Worm (Caenorhabditis elegans): ENCODE results near the gene nlp-101.

Gene nlp-101

ce11 chrX:7838582-7838981 is at the start of gene nlp-101:
nlp-101 (plus strand) TSS chrX:7838882.
- TF ChIP-seq nhr-6 (tag; optimal IDR thresholded peaks at IDR 0.05) (no peak), sma-9 (GFP tag; optimal IDR thresholded peaks at IDR 0.05) (no peak), sma-9 (tag; optimal IDR thresholded peaks at IDR 0.05) (no peak), unc-62 (GFP tag; optimal IDR thresholded peaks at IDR 0.05) (no peak), unc-39 (tag; optimal IDR thresholded peaks at IDR 0.05) (no peak), nhr-77 (tag; optimal IDR thresholded peaks at IDR 0.05) (no peak), skn-1 (tag; optimal IDR thresholded peaks at IDR 0.05) (no peak), nhr-129 (tag; optimal IDR thresholded peaks at IDR 0.05) (no peak), Y55F3AM.14 (GFP tag; optimal IDR thresholded peaks at IDR 0.05) (no peak), ceh-82 (tag; optimal IDR thresholded peaks at IDR 0.05) (no peak), mab-5 (tag; optimal IDR thresholded peaks at IDR 0.05) (no peak)

ce11 chrX:7791802-7792201 is 46.9 kb upstream of the nlp-101 start:
- TF ChIP-seq snpc-4 (tag; optimal IDR thresholded peaks at IDR 0.05) (no peak), nhr-12 (tag; optimal IDR thresholded peaks at IDR 0.05) (no peak), alr-1 (tag; optimal IDR thresholded peaks at IDR 0.05) (no peak), ztf-1 (GFP tag; conservative IDR thresholded peaks at IDR 0.05) (no peak), nhr-6 (tag; optimal IDR thresholded peaks at IDR 0.05) (peak; percentile 9), C34F6.9 (tag; optimal IDR thresholded peaks at IDR 0.05) (peak; percentile 72), ceh-16 (tag; optimal IDR thresholded peaks at IDR 0.05) (no peak), lin-13 (GFP tag; optimal IDR thresholded peaks at IDR 0.05) (peak; percentile 19), nhr-21 (tag; optimal IDR thresholded peaks at IDR 0.05) (peak; percentile 54), elt-3 (tag; optimal IDR thresholded peaks at IDR 0.05) (no peak), nhr-77 (tag; optimal IDR thresholded peaks at IDR 0.05) (no peak), skn-1 (tag; optimal IDR thresholded peaks at IDR 0.05) (no peak), R02D3.7 (tag; optimal IDR thresholded peaks at IDR 0.05) (no peak), blmp-1 (tag; optimal IDR thresholded peaks at IDR 0.05; ENCODE audit: insufficient read depth) (no peak), F13H6.1 (tag; optimal IDR thresholded peaks at IDR 0.05) (peak; percentile 16), ZK546.5 (tag; optimal IDR thresholded peaks at IDR 0.05) (no peak), nhr-129 (tag; optimal IDR thresholded peaks at IDR 0.05) (peak; percentile 49), egl-27 (tag; optimal IDR thresholded peaks at IDR 0.05) (no peak), Y55F3AM.14 (GFP tag; optimal IDR thresholded peaks at IDR 0.05) (no peak), ceh-82 (tag; optimal IDR thresholded peaks at IDR 0.05) (no peak), lsy-2 (tag; optimal IDR thresholded peaks at IDR 0.05) (peak in 1 of 2 experiments; percentile 71), ama-1 (optimal IDR thresholded peaks at IDR 0.05) (no peak), peb-1 (tag; optimal IDR thresholded peaks at IDR 0.05) (no peak), nhr-11 (tag; optimal IDR thresholded peaks at IDR 0.05) (no peak), ztf-11 (tag; optimal IDR thresholded peaks at IDR 0.05) (no peak), nhr-25 (tag; optimal IDR thresholded peaks at IDR 0.05) (no peak), sma-9 (GFP tag; optimal IDR thresholded peaks at IDR 0.05) (peak; percentile 77), sma-9 (tag; optimal IDR thresholded peaks at IDR 0.05) (no peak), zag-1 (tag; optimal IDR thresholded peaks at IDR 0.05) (peak; percentile 53), unc-55 (GFP tag; optimal IDR thresholded peaks at IDR 0.05) (peak; percentile 70), unc-62 (GFP tag; optimal IDR thresholded peaks at IDR 0.05) (no peak), nhr-237 (tag; optimal IDR thresholded peaks at IDR 0.05) (no peak), lin-11 (tag; optimal IDR thresholded peaks at IDR 0.05) (peak; percentile 69), sem-4 (tag; optimal IDR thresholded peaks at IDR 0.05) (peak; percentile 28), gmeb-1 (tag; optimal IDR thresholded peaks at IDR 0.05) (no peak), unc-39 (tag; optimal IDR thresholded peaks at IDR 0.05) (no peak), aly-2 (tag; optimal IDR thresholded peaks at IDR 0.05) (no peak), dmd-4 (tag; optimal IDR thresholded peaks at IDR 0.05) (no peak), mdl-1 (tag; optimal IDR thresholded peaks at IDR 0.05) (no peak), elt-1 (tag; optimal IDR thresholded peaks at IDR 0.05) (no peak), mab-5 (tag; optimal IDR thresholded peaks at IDR 0.05) (no peak), nhr-23 (tag; optimal IDR thresholded peaks at IDR 0.05) (no peak), lin-39 (tag; optimal IDR thresholded peaks at IDR 0.05) (no peak), ztf-4 (tag; optimal IDR thresholded peaks at IDR 0.05) (no peak), mbf-1 (tag; optimal IDR thresholded peaks at IDR 0.05) (no peak), sma-3 (GFP tag; optimal IDR thresholded peaks at IDR 0.05) (no peak), crh-2 (tag; optimal IDR thresholded peaks at IDR 0.05) (peak; percentile 30), nhr-10 (tag; optimal IDR thresholded peaks at IDR 0.05) (no peak), fos-1 (tag; optimal IDR thresholded peaks at IDR 0.05) (peak; percentile 79)

Data from whole organism, L2 larva.